Fruit fly (Drosophila melanogaster) whole organism, wandering third instar larva: ENCODE measurements around the gene Kcmf1.

ENCODE experiments used
- Abd-B ChIP-seq: fragments of >200 bp; optimal IDR thresholded peaks from 2 replicates; lab custom pipeline; 2017; ENCODE audit warnings: missing biosample characterization, missing genetic modification characterization
- CrebA ChIP-seq: fragments of 200-800 bp; sonication (Bioruptor generic); optimal IDR thresholded peaks from 2 replicates; lab custom pipeline; 2016; ENCODE audit warnings: missing biosample characterization, mild to moderate bottlenecking, missing genetic modification characterization, borderline replicate concordance
- HLH106 ChIP-seq: fragments of 200-800 bp; optimal IDR thresholded peaks from 3 replicates; lab custom pipeline; 2019; ENCODE audit warnings: missing biosample characterization, mild to moderate bottlenecking, missing genetic modification characterization, moderate library complexity
- Hnf4 ChIP-seq: fragments of 200-800 bp; sonication (Bioruptor generic); optimal IDR thresholded peaks from 2 replicates; lab custom pipeline; 2016; ENCODE audit warnings: missing biosample characterization, mild to moderate bottlenecking, missing genetic modification characterization
- ey ChIP-seq: fragments of 200-800 bp; sonication (Bioruptor generic); optimal IDR thresholded peaks from 2 replicates; lab custom pipeline; 2016; ENCODE audit warnings: missing biosample characterization, missing genetic modification characterization
- h ChIP-seq: fragments of 200-800 bp; sonication (Bioruptor generic); optimal IDR thresholded peaks from 3 replicates; lab custom pipeline; 2016; ENCODE audit warnings: missing biosample characterization, mild to moderate bottlenecking, missing genetic modification characterization
- pan ChIP-seq: fragments of >200 bp; optimal IDR thresholded peaks from 2 replicates; lab custom pipeline; 2017
- psq ChIP-seq: fragments of 200-800 bp; sonication (Bioruptor generic); optimal IDR thresholded peaks from 3 replicates; lab custom pipeline; 2017; ENCODE audit warnings: missing biosample characterization, mild to moderate bottlenecking, missing genetic modification characterization, moderate library complexity
- sage ChIP-seq: fragments of 200-800 bp; sonication (Bioruptor generic); optimal IDR thresholded peaks from 2 replicates; lab custom pipeline; 2016; ENCODE audit warnings: missing biosample characterization, mild to moderate bottlenecking, missing genetic modification characterization

dm6 chr3R:9001720-9002240 is 12.9 kb downstream of the Kcmf1 start:
- TF ChIP-seq psq (GFP tag; lab: Kevin White, UChicago) (no peak), Hnf4 (GFP tag; lab: Kevin White, UChicago) (no peak), sage (GFP tag; lab: Kevin White, UChicago) (no peak), HLH106 (no peak), h (GFP tag; lab: Kevin White, UChicago) (no peak), CrebA (GFP tag; lab: Kevin White, UChicago) (no peak), Abd-B (GFP tag; lab: Kevin White, UChicago) (no peak), ey (GFP tag; lab: Kevin White, UChicago) (no peak), pan (lab: Kevin White, UChicago) (no peak)
